Fruit fly (Drosophila melanogaster): ENCODE measurements around the gene CG13810.

DNA sequence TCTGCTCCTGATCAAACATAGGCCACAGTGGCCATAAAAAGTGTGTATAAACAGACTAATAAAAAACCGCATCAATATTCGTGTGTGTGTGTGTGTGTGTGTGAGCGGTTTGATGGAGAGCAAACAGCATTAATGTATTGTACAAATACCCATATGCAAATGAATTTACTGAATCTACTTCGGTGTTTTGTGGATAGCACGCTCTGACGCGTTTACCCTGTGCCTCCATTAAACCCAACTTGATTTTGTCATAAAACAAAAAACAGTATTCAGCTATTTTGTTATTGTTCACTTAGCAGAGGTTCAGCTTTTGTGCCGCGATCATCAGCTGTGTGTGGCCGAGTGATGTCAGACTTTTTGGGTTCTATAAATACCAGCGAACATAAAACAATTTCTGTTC is 41.4 kb upstream of the CG13810 start:
- no peak for TF ChIP-seq Sin3A (optimal IDR thresholded peaks at IDR 0.05)
- TF ChIP-seq insv (optimal IDR thresholded peaks at IDR 0.05): no peak
- no peak for TF ChIP-seq psq (optimal IDR thresholded peaks at IDR 0.05)
- TF ChIP-seq h (optimal IDR thresholded peaks at IDR 0.05): no peak
- TF ChIP-seq ttk (optimal IDR thresholded peaks at IDR 0.05): no peak

Data from Kc167 (cell line).